Worm (Caenorhabditis elegans) whole organism, dauer: ENCODE measurements around the gene ttll-9.

Experiments
- unc-62 ChIP-seq: sonication (generic microtip); optimal IDR thresholded peaks from 2 replicates; lab custom pipeline; 2017; ENCODE audit warnings: missing biosample characterization, missing genetic modification reagents, missing genetic modification characterization

The ttll-9 gene

DNA sequence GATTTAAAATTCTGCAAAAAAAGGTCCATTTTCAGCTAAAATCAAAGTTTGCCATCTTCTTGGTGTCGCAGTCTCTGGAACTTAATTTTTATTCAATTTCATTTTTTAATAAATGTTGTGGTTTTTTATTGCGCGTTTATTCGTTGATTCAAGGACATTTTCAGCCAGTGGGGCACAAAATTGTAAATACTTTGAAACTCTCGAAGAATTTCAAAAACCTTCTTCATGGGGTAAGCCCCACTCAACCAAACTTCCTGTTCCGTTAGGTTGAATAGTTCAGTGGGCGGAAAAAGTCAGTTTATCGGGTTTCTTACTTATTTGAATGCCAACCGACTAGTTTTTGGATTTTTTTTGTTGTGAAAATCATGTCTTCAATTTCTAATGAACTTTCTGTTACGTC, at the start of gene ttll-9:
ttll-9 (plus strand) TSS at position 301 of the 400 bp plus-strand sequence.
- TF ChIP-seq unc-62 = no peak

DNA sequence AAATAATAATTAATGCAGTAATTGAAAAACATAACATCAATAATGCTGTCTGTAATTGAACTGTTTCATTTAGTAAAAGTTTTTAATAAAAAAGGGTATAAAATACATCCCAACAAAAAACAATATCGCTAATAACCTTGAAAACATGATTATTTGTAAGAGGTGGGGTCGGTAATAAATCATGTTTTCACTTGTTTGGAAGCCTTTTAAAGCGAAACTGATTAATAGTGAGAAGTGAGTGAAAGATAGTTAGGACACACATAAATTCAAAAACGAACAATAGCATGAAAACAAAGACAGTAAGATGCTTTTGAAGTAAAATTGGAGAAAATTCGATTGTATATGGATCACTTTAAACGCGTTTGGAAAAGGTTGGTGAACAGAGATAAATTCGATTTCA, 49.2 kb upstream of the ttll-9 start, which contains the start of gene try-4:
try-4 (minus strand) TSS at position 74 of the 400 bp plus-strand sequence.
- TF ChIP-seq unc-62 = no peak

DNA sequence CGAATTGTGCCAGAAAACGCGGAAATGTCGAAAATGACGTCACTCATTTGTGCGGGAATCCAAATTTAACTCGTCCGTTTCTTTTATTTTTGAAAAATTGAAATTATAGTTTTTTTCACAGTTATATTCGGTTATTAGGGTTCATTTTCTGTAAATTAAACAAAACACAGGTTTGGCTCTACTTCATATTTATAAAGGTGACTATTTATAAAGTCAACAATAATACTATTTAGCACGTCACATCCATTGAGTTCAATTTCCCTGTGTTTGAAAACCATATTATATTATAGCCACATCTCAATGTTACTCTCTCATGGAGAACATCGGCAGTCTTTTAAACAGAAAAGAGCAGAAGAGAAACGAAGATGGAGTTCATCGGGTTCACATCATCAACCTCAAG, 47.6 kb upstream of the ttll-9 start, which contains the start of gene twk-35:
twk-35 (plus strand) TSS at position 301 of the 400 bp plus-strand sequence.
- no peak for TF ChIP-seq unc-62

DNA sequence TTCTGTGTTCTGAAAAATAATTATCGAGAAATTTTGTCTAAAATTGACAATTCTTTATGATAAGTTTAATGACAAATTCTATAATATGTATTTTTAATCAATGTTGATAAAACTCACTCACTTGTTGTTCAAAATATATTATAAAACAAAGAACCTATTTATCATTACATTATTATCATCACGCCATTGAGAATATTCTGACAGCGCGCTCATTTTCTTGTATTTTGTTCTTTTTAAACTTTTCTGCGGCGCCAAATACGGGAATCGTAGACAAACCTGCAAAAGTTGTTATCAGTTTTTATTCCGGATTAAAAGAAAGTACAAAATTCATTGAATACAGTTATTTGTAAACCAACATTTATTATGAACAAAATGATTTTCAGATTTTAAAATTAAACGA, 43.9 kb upstream of the ttll-9 start:
- no peak for TF ChIP-seq unc-62

DNA sequence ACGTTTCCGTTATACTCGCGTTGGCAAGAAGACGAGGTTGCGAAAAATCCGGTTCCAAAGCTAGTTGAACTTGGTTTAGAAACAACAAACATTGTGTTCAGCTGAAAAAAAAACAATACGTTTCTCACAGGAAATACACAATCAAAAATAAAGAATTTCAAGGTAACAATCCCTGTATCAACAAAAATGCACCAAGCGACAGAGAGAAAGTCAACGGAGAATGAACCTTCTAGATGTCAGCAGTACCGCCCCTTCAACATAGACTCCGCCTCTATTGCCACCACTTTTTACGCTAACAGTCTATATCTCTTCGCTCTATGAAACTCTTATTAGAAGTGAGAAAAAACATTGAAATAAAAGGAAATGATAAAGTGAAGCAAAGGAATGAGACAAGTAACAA, 41.9 kb upstream of the ttll-9 start, which contains the start of gene F31D4.8:
F31D4.8 (minus strand) TSS at position 101 of the 400 bp plus-strand sequence.
- no peak for TF ChIP-seq unc-62

DNA sequence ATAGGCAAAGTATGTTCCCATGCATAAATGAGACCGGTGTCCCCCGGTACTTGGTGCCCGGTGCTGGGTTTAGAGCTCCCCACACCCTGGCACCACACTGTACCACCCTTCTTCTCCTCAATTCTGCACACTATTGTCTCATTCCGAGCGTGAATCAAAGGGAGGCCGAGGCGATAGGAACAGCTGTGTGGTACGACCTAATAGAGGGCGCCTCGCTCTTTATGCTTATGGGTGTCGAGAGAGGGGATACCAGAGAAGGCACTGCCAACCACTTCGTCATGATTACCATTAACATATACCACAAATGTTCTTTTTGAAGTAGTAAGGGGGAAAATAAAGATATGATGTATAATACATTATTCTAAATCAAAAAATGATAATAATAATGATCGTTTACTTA, 39.6 kb upstream of the ttll-9 start:
- TF ChIP-seq unc-62 = no peak

DNA sequence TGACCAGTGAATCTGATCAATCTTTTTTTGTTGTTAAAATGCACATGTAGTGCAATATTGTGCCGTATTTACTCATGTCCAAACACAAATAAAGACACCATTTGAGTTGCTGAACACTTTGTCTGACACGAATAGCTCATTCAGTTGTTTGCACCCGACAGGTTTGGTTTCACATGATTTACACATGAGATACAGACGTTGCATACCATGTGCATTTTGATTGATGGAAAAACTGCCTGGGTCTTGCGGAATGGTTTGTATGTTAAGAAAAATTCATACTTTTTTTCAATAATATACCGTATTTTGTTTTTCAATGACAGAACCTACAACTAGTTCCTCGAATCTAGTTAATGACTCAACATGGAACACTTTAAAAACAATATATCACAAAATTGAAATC, 39.1 kb upstream of the ttll-9 start:
- TF ChIP-seq unc-62 = no peak

DNA sequence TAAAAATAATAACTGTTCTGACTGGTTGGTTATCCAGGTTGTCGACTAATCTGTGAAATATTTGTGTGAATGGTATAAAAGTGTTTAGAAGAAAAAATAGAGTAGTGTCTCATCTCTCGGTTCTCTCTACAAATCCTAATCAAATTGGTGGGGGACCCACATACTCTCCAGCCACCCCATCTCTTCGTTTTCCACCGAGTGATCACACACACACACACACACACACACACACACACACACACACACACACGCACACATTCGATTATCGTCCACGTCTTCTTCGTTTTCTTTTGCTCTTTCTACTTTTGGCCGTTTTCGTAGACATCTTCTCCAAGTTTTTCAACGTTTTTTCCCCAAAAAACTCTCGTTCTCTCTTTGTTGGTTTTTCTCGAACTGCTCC, 37.1 kb upstream of the ttll-9 start:
- no peak for TF ChIP-seq unc-62

DNA sequence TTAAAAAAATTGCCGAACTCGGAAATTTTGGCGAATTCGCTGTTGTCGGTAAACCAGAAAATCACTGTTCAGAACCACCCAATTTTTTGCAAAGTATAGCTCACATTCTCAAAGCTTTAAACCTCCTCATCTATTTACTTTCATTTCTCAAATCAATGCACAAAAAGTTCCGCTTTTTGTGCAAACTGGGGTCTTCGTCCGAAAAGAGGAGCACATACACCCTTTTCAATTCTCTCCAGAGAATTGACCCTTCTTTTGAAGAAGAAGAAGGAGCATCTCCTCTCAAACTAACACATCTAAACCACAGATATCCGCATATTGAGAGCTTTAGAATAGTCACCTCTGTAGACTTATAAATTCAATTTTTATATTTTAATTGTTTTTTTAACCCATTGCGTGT, 34.9 kb upstream of the ttll-9 start:
- TF ChIP-seq unc-62 = no peak

DNA sequence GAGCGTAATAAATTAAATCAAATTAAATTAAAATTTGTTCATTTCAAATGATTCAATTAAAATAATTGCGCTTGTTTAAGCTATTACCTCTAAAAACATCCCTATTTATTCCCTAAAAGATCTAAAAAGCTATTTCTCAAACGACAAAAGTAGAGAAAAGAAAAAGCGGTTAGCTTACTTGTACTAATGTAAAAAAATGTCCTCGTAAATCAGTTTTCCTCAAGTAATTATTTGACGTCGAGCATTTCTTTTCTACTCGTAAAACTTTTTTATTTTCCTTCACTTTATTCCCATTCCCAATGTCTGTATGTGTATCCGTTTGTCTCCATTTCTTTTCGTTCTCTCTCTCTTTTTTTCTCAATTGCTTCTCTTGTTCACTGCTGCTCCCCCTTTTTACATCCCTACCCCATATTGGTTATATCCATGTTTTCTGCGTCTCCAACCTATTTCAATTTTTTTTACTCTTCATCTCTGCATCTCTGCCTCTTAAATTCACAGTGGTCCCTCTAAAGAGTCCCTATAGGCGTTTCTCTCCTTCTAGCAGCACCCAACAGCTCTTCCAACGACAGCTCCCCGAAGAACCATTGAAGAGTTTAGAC, 31.1 kb upstream of the ttll-9 start, which contains the start of gene unc-80:
unc-80 (plus strand) TSS at position 533 of the 599 bp plus-strand sequence.
- no peak for TF ChIP-seq unc-62

DNA sequence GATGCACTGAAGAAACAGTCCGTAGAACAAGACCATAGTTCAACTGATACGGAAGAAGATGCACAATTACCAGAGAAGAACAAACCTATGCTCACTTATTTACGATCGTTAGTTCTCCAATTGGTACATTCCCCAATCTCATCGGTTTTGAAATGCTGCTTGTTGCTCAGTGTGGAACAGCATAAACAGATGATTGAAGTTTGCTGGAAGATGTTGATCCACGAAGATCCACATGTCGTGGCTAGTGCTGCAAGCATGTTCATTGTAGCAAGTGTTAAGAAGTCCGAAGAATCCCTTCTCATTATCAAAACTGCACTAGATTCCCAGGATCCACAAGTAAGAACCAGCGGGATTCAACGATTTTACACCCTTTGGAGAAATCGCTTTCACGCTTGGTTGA, 18.4 kb upstream of the ttll-9 start:
- no peak for TF ChIP-seq unc-62

DNA sequence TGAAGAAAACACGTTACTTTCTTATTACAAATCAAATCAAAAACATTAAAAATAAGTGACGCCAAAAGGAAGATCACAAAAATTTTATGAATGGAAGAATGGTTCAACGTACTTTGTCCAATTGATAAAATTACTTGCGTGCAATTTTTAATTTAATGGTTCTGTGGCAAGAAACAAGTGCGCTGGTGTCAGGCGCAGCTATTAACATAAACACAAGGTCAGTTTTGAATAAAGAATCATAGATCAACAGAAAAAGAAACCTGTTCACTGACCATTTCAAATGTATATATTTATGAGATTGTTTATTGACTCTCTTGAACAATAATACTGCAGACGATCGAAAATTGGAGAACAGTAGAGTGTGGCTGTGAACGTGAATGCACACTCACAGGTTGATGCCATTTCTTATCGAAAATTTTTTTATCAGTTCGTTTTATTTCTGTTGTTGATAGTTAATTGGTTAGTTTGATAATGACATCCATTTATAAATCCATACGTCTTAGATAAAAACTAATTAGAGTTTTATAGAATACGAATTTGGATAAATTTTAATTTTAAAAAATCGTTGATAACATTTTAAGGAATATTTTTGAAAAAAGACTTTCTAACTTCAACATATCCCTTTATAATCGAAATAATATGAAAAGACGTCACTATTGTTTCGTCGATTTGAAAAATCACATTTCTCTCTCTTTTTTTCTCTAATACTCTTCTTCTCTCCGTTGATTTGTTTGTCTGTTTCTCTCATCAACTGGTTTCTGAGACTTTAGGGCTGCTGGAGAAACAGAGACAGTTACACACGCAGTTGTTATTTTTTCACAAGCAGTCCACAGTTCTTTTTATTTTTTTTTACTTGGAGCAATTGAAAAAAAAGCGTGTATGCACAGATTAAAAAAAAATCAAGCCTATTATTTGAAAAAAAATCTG, 6.8 kb upstream of the ttll-9 start, which contains the start of gene amx-3:
amx-3 (minus strand) TSS at position 548 of the 927 bp plus-strand sequence.
- no peak for TF ChIP-seq unc-62

DNA sequence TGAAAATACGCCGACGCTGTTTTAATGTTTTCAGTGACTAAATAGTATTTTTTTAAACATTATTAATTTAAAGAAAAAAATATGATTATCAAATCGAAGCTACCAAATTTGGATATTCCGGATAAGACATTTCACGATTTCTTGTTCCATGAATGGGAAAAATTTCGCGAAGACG, 6.3 kb upstream of the ttll-9 start, which contains the start of gene acs-12:
acs-12 (plus strand) TSS at position 76 of the 175 bp plus-strand sequence.
- no peak for TF ChIP-seq unc-62

DNA sequence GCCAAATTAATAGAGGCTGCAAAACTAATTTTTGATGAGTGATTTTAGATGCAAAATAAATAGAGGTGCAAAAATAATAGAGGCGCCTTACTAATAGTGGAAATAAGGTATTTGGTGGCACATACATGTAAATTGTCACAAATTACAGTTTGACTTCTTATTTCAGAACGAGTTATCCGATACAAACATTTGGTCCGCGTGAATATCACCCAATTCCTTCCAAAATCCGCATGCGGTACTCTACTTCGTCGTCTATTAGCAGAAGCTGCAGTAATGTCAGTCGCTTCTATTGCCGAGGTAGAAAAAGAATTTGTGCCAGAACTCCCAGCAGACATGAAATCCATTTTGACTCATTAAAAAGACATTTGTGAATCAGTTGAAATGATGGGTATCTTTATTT, 3.3 kb upstream of the ttll-9 start:
- TF ChIP-seq unc-62 = no peak

DNA sequence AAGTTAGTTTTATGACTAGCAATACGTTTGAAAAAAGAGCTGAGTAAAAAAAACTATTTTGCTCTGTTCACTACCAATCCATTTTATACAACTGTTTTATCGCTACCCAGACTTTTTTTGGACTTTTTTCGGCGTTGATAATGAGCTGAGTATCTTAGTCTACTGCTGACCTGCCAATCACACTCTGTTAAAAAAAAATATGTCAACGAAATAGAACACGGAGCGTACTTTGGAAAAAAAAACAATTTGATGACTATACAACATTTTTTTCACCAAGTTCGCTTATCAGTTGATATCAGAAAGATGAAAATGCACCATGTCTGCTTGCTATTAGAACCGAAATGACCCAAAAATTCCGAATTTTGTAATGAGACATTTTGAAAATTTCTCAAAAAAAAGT, 506 bp upstream of the ttll-9 start:
- TF ChIP-seq unc-62 = no peak

DNA sequence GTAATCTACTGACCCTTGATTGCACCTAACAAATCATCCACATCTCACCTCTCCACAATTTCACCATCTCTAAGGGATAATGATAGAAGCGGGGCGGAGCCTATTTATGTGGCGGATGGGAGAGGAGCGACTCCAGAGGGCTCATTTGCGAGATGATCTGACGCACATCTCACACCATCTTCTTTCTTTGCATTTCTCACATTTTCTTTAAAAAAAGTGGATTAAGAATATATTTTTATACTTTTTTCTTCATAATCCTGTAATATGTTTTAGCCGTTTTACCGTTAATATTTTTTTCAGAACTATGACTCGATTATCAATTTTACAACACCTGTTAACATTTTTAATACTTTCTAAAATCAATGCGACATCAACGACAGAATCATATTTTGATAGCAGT, 4.9 kb downstream of the ttll-9 start, which contains the start of gene pbo-5:
pbo-5 (plus strand) TSS at position 301 of the 400 bp plus-strand sequence.
- TF ChIP-seq unc-62 = no peak

DNA sequence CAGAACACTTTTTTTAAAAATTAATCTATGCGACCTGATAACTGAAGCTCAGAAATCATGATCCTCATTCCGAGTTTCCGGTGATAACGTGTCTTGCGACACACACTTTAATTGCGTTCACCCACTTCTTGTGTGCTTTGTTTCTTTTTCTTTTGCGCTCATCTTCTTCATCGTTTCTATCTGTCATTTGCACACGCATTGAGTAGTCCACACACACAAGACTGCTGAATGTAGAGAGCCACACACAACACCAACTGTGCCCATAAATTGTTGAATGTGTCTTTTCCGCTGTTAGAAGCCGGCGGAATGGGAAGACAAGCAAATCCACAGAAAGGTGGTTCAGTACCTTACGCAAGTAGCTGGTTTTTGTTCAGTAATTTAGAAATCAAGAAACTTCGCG, 10.1 kb downstream of the ttll-9 start:
- no peak for TF ChIP-seq unc-62
